Fruit fly (Drosophila melanogaster): ENCODE measurements around the gene CG43345.

DNA sequence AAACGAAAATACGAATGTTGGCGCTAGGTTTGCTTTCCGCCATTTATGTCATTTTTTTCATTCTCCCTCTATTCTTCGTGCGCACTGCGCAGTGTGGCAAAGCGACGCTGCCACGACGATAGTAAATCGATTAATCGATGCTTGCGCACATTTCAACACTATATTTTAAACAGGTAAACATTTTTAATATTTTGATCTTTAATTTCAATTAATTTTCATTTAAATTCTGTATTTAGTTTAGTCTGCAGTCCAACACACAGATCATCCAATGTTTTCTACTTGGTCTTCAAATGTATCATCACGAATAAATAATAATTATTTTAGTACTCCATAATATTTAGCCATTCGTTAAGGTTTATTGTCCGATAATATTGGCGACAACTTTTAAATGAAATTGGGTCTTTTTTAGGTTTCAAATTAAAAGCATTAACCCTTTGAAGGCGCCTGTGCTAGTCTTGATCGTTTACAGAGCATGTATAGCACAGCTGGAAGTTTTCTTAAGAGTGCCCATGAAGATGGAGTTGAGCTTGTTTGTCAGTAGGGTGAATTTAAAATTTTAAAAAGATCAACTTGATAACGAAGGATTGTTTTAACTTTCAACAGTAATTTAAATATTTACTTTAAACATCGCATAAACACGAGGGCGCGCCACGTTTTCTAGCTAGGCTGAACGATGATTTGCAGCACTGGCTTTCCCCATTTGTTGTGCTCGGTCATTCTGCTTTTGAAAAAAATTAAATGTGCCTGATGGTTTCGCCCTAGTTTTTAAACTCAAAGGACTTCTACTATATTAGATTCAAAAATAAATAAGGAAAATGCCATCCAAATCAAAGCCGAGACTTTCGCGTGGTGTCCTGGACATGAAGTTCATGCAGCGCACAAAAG, 12.0 kb downstream of the CG43345 start, which contains the start of the genes Mpp6 and E2f2:
- TF ChIP-seq h (optimal IDR thresholded peaks at IDR 0.05) (no peak), Myc (optimal IDR thresholded peaks at IDR 0.05) (no peak), ttk (optimal IDR thresholded peaks at IDR 0.05) (no peak), insv (optimal IDR thresholded peaks at IDR 0.05) (no peak)

All from Kc167 (cell line).